Worm (Caenorhabditis elegans) whole organism, midembryonic: ENCODE results near the gene str-31.

Experiments used
- T22C8.4 ChIP-seq: fragments of 200-800 bp; sonication (Bioruptor generic); IDR thresholded peaks from 2 replicates; pipeline ENCODE4 v1.3.6; 2022; ENCODE audit warnings: missing genetic modification characterization, missing compliant biosample characterization
- flt-1 ChIP-seq: fragments of 200-800 bp; sonication (Bioruptor generic); IDR thresholded peaks from 2 replicates; pipeline ENCODE4 v1.3.6; 2022; ENCODE audit warnings: missing genetic modification characterization, missing compliant biosample characterization
- klf-2 ChIP-seq: fragments of 200-800 bp; sonication (Bioruptor generic); conservative IDR thresholded peaks from 2 replicates; pipeline ENCODE4 v1.3.6; 2022; ENCODE audit warnings: missing genetic modification reagents, missing genetic modification characterization, missing compliant biosample characterization
- ref-1 ChIP-seq: fragments of 200-800 bp; sonication (Bioruptor generic); conservative IDR thresholded peaks from 2 replicates; pipeline ENCODE4 v1.3.6; 2022; ENCODE audit warnings: missing genetic modification reagents, missing genetic modification characterization, missing compliant biosample characterization
- ztf-23 ChIP-seq: fragments of 200-800 bp; sonication (Bioruptor generic); IDR thresholded peaks from 2 replicates; pipeline ENCODE4 v1.3.6; 2022; ENCODE audit warnings: missing genetic modification reagents, missing genetic modification characterization, missing compliant biosample characterization
- ztf-29 ChIP-seq: fragments of 200-800 bp; sonication (Bioruptor generic); IDR thresholded peaks from 2 replicates; pipeline ENCODE4 v1.3.6; 2022; ENCODE audit warnings: missing genetic modification reagents, missing genetic modification characterization, missing compliant biosample characterization

ce11 chrV:7492924-7493323 lies 15.5 kb downstream of the str-31 start, which contains the start of gene srbc-10:
- TF ChIP-seq flt-1 (no peak), ref-1 (GFP tag; lab: Robert Waterston, UW) (no peak), ztf-29 (GFP tag; lab: Robert Waterston, UW) (no peak), T22C8.4 (no peak), klf-2 (no peak), ztf-23 (GFP tag; lab: Robert Waterston, UW) (no peak)
